ENCODE assay signal across 4 worm cellular contexts in the genomic region with DNA sequence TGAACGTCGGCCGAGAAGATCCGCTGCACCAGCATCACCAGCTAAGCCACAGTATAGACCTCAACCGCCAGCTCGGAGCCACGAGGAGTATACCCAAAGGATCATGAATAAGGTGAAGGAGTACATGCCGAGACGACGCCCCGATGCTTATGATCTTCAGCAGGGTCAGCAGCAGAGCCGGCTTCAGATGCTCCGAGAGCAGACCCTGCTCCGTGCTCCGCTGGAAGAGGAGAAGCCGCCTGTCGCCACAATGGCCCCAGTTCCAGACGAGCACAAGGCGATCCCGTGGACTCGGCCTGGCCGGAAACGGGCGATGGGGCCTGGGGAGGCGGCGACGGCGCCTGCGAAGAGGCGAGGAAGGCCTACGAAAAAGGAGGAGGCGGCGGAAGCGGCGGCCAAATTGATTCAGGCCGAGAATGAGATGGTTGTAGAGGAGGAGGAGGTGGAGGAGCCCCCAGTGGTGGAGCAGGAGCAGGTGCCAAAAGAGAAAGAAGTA.
TF ChIP-seq lines count a peak whose summit lies in the region.

No protein-coding gene starts in this region.

TF ChIP-seq in whole organism, L1 larva, 84 proteins besides CTCF, POLR2A, EP300 and RAD21:
- TF ChIP-seq nhr-12 (tag; optimal IDR thresholded peaks at IDR 0.05; lab: Kevin White, UChicago) (no peak), ceh-8 (GFP tag; optimal IDR thresholded peaks at IDR 0.05; lab: Kevin White, UChicago) (peak; percentile 40)

TF ChIP-seq in whole organism, L4 larva, 104 proteins besides CTCF, POLR2A, EP300 and RAD21:
- TF ChIP-seq dmd-8 (GFP tag; IDR thresholded peaks at IDR 0.05; lab: Robert Waterston, UW) (no peak), nhr-42 (GFP tag; IDR thresholded peaks at IDR 0.05; lab: Robert Waterston, UW) (0 out of 2 replicates have a peak, but pooled peaks have one; percentile 50), set-16 (GFP tag; IDR thresholded peaks at IDR 0.05; lab: Robert Waterston, UW) (peak; percentile 98)

TF ChIP-seq in whole organism, late embryonic, 69 proteins besides CTCF, POLR2A, EP300 and RAD21:
- TF ChIP-seq ceh-34 (tag; optimal IDR thresholded peaks at IDR 0.05; lab: Kevin White, UChicago) (no peak), elt-4 (tag; optimal IDR thresholded peaks at IDR 0.05; lab: Kevin White, UChicago) (peak; percentile 84), hlh-13 (GFP tag; optimal IDR thresholded peaks at IDR 0.05; lab: Kevin White, UChicago) (no peak)

TF ChIP-seq in whole organism, young adult, 124 proteins besides CTCF, POLR2A, EP300 and RAD21:
- TF ChIP-seq zfh-2 (GFP tag; conservative IDR thresholded peaks at IDR 0.05; lab: Robert Waterston, UW): peak; percentile 87
- 0 out of 2 replicates have a peak, but pooled peaks have one; percentile 27 for TF ChIP-seq nfyb-1 (GFP tag; IDR thresholded peaks at IDR 0.05; lab: Robert Waterston, UW)
- TF ChIP-seq egrh-3 (GFP tag; IDR thresholded peaks at IDR 0.05; lab: Robert Waterston, UW): peak; percentile 96
- TF ChIP-seq dox-1 (GFP tag; IDR thresholded peaks at IDR 0.05; lab: Robert Waterston, UW): no peak
